Worm (Caenorhabditis elegans) whole organism, L1 larva: ENCODE data around the gene miz-1.

Source experiments
- ceh-82 ChIP-seq, 3 experiments: fragments of 150-350 bp in 1 of 3; sonication (generic microtip) in 2 of 3; optimal IDR thresholded peaks; 2 replicates each; lab custom pipeline; 2014 to 2017; ENCODE audit warnings: missing biosample characterization in 3 of 3, missing genetic modification characterization in 3 of 3
- egl-13 ChIP-seq: sonication (generic microtip); optimal IDR thresholded peaks from 2 replicates; lab custom pipeline; 2016; ENCODE audit warnings: missing genotype, missing genetic modification reagents, missing genetic modification characterization, missing compliant biosample characterization
- fkh-4 ChIP-seq: sonication (generic microtip); optimal IDR thresholded peaks from 2 replicates; lab custom pipeline; 2016; ENCODE audit warnings: missing compliant biosample characterization, missing genetic modification characterization, borderline replicate concordance
- sox-4 ChIP-seq: sonication (generic microtip); optimal IDR thresholded peaks from 2 replicates; lab custom pipeline; 2016; ENCODE audit warnings: missing genetic modification characterization, missing compliant biosample characterization

ce11 chrIV:10842705-10843364 is 30.6 kb downstream of the miz-1 start, which contains the start of gene T11G6.5:
- no peak for TF ChIP-seq sox-4 (tag; lab: Kevin White, UChicago)
- TF ChIP-seq fkh-4 = no peak
- TF ChIP-seq egl-13 (tag; lab: Kevin White, UChicago) = no peak
- TF ChIP-seq ceh-82 (tag; optimal IDR thresholded peaks at IDR 0.05; lab: Kevin White, UChicago) = peak in 1 of 3 experiments; percentile 33
